Fruit fly (Drosophila melanogaster) whole organism, embryonic: Measurements from ENCODE around the gene Neto.
A peak's percentile ranks its signal among the peaks of the same experiment; 100 is the strongest.

Experiments used
- Antp ChIP-seq: fragments of 200-800 bp; sonication (Bioruptor generic); optimal IDR thresholded peaks from 3 replicates; lab custom pipeline; 2016; ENCODE audit warnings: missing biosample characterization, missing genetic modification characterization
- Blimp-1 ChIP-seq: fragments of 200-800 bp; sonication (Bioruptor generic); optimal IDR thresholded peaks from 3 replicates; lab custom pipeline; 2018; ENCODE audit warnings: missing biosample characterization, missing genetic modification characterization, mild to moderate bottlenecking, moderate library complexity, missing genetic modification reagents
- CG12071 ChIP-seq: fragments of 200-800 bp; sonication (Bioruptor generic); optimal IDR thresholded peaks from 3 replicates; lab custom pipeline; 2018; ENCODE audit warnings: missing biosample characterization, mild to moderate bottlenecking, missing genetic modification characterization
- CG12104 ChIP-seq: fragments of 200-800 bp; sonication (Bioruptor generic); optimal IDR thresholded peaks from 3 replicates; lab custom pipeline; 2016; ENCODE audit warnings: missing biosample characterization, missing genetic modification characterization
- CG12942 ChIP-seq: fragments of 200-800 bp; sonication (Bioruptor generic); optimal IDR thresholded peaks from 3 replicates; lab custom pipeline; 2016; ENCODE audit warnings: missing biosample characterization, missing genetic modification characterization
- CG13123 ChIP-seq: fragments of 200-800 bp; sonication (Bioruptor generic); optimal IDR thresholded peaks from 2 replicates; lab custom pipeline; 2016; ENCODE audit warnings: missing biosample characterization, missing genetic modification characterization
- CG14667 ChIP-seq: fragments of 200-800 bp; sonication (Bioruptor generic); IDR thresholded peaks from 2 replicates; pipeline ENCODE4 v1.3.6; 2022; ENCODE audit warnings: missing biosample characterization, missing genetic modification characterization
- CG1602 ChIP-seq: fragments of 200-800 bp; sonication (Bioruptor generic); optimal IDR thresholded peaks from 3 replicates; lab custom pipeline; 2016; ENCODE audit warnings: missing biosample characterization, missing genetic modification characterization
- CG18262 ChIP-seq: fragments of 200-800 bp; optimal IDR thresholded peaks from 3 replicates; lab custom pipeline; 2019; ENCODE audit warnings: missing biosample characterization, mild to moderate bottlenecking, missing genetic modification characterization, moderate library complexity
- CG2199 ChIP-seq: fragments of 200-800 bp; sonication (Bioruptor generic); IDR thresholded peaks from 3 replicates; pipeline ENCODE4 v1.3.6; 2022; ENCODE audit warnings: missing biosample characterization, missing genetic modification characterization
- CG30020 ChIP-seq: fragments of 200-800 bp; optimal IDR thresholded peaks from 2 replicates; lab custom pipeline; 2019; ENCODE audit warnings: missing biosample characterization, mild to moderate bottlenecking, missing genetic modification characterization, moderate library complexity
- CG42726 ChIP-seq: fragments of 200-800 bp; sonication (Bioruptor generic); IDR thresholded peaks from 2 replicates; pipeline ENCODE4 v1.3.6; 2022; ENCODE audit warnings: missing biosample characterization, missing genetic modification characterization; ENCODE audit not compliant: partially characterized antibody
- CG5180 ChIP-seq: fragments of 200-800 bp; sonication (Bioruptor generic); optimal IDR thresholded peaks from 3 replicates; lab custom pipeline; 2017; ENCODE audit warnings: missing biosample characterization, missing genetic modification characterization, mild to moderate bottlenecking, moderate library complexity, missing genetic modification reagents
- CG7357 ChIP-seq: fragments of 200-800 bp; sonication (Bioruptor generic); IDR thresholded peaks from 3 replicates; pipeline ENCODE4 v1.3.6; 2022; ENCODE audit warnings: missing biosample characterization, missing genetic modification characterization
- CG7786 ChIP-seq: fragments of 200-800 bp; sonication (Bioruptor generic); optimal IDR thresholded peaks from 2 replicates; lab custom pipeline; 2016; ENCODE audit warnings: missing biosample characterization, missing genetic modification characterization
- CrebB ChIP-seq: fragments of 200-800 bp; sonication (Bioruptor generic); optimal IDR thresholded peaks from 3 replicates; lab custom pipeline; 2018; ENCODE audit warnings: missing biosample characterization, mild to moderate bottlenecking, missing genetic modification characterization
- D ChIP-seq, 2 experiments: fragments of 200-800 bp in 1 of 2; fragments of >200 bp in 1 of 2; sonication (Bioruptor generic) in 1 of 2; optimal IDR thresholded peaks; 2 replicates in 1 of 2; 3 replicates in 1 of 2; lab custom pipeline; 2017; ENCODE audit warnings: mild to moderate bottlenecking in 1 of 2, missing biosample characterization in 1 of 2, missing genetic modification characterization in 1 of 2, missing genetic modification reagents in 1 of 2
- Dfd ChIP-seq, 2 experiments: fragments of >200 bp; optimal IDR thresholded peaks; 2 replicates each; lab custom pipeline; 2017; ENCODE audit warnings: missing biosample characterization in 2 of 2, missing genetic modification characterization in 2 of 2
- Dref ChIP-seq: fragments of 200-800 bp; sonication (Bioruptor generic); IDR thresholded peaks from 2 replicates; pipeline ENCODE4 v1.3.6; 2022; ENCODE audit warnings: missing biosample characterization, missing genetic modification characterization
- H15 ChIP-seq: fragments of 200-800 bp; sonication (Bioruptor generic); IDR thresholded peaks from 3 replicates; pipeline ENCODE4 v1.3.6; 2022; ENCODE audit warnings: missing biosample characterization, missing genetic modification characterization
- Hmr ChIP-seq: fragments of 200-800 bp; sonication (Bioruptor generic); optimal IDR thresholded peaks from 3 replicates; lab custom pipeline; 2017; ENCODE audit warnings: mild to moderate bottlenecking, missing biosample characterization, missing genetic modification reagents, missing genetic modification characterization
- Lhr ChIP-seq: fragments of 200-800 bp; sonication (Bioruptor generic); optimal IDR thresholded peaks from 3 replicates; lab custom pipeline; 2017; ENCODE audit warnings: mild to moderate bottlenecking, missing biosample characterization, missing genetic modification reagents, missing genetic modification characterization
- Sin3A ChIP-seq: fragments of >200 bp; optimal IDR thresholded peaks from 2 replicates; lab custom pipeline; 2018
- Trl ChIP-seq, 3 experiments: fragments of >200 bp in 2 of 3; fragments of 200-800 bp in 1 of 3; sonication (Bioruptor generic) in 1 of 3; optimal IDR thresholded peaks; 2 replicates in 1 of 3; 3 replicates in 2 of 3; lab custom pipeline; 2016 to 2017; ENCODE audit warnings: missing biosample characterization in 1 of 3, missing genetic modification characterization in 1 of 3
- btn ChIP-seq: fragments of 200-800 bp; sonication (Bioruptor generic); optimal IDR thresholded peaks from 2 replicates; lab custom pipeline; 2016; ENCODE audit warnings: missing biosample characterization, missing genetic modification characterization
- chm ChIP-seq: fragments of 200-800 bp; sonication (Bioruptor generic); IDR thresholded peaks from 2 replicates; pipeline ENCODE4 v1.3.6; 2022; ENCODE audit warnings: missing biosample characterization, missing genetic modification characterization
- ewg ChIP-seq: fragments of 200-800 bp; sonication (Bioruptor generic); optimal IDR thresholded peaks from 3 replicates; lab custom pipeline; 2017; ENCODE audit warnings: mild to moderate bottlenecking, missing biosample characterization, missing genetic modification reagents, missing genetic modification characterization
- eyg ChIP-seq: fragments of 200-800 bp; sonication (Bioruptor generic); optimal IDR thresholded peaks from 3 replicates; lab custom pipeline; 2016; ENCODE audit warnings: missing biosample characterization, missing genetic modification characterization
- gcm ChIP-seq: fragments of 200-800 bp; sonication (Bioruptor generic); optimal IDR thresholded peaks from 2 replicates; lab custom pipeline; 2019; ENCODE audit warnings: missing biosample characterization, mild to moderate bottlenecking, missing genetic modification characterization, moderate library complexity
- inv ChIP-seq: fragments of 200-800 bp; sonication (Bioruptor generic); IDR thresholded peaks from 2 replicates; pipeline ENCODE4 v1.3.6; 2022; ENCODE audit warnings: missing biosample characterization, missing genetic modification characterization; ENCODE audit not compliant: partially characterized antibody
- lab ChIP-seq: fragments of 200-800 bp; sonication (Bioruptor generic); optimal IDR thresholded peaks from 3 replicates; lab custom pipeline; 2017; ENCODE audit warnings: missing biosample characterization, missing genetic modification characterization, mild to moderate bottlenecking, moderate library complexity, missing genetic modification reagents
- lbe ChIP-seq: fragments of 200-800 bp; sonication (Bioruptor generic); optimal IDR thresholded peaks from 2 replicates; lab custom pipeline; 2016; ENCODE audit warnings: missing biosample characterization, mild to moderate bottlenecking, missing genetic modification characterization
- nmo ChIP-seq: fragments of 200-800 bp; sonication (Bioruptor generic); optimal IDR thresholded peaks from 2 replicates; lab custom pipeline; 2018; ENCODE audit warnings: missing biosample characterization, mild to moderate bottlenecking, missing genetic modification characterization, moderate library complexity
- p53 ChIP-seq: fragments of 200-800 bp; sonication (Bioruptor generic); optimal IDR thresholded peaks from 2 replicates; lab custom pipeline; 2016; ENCODE audit warnings: missing biosample characterization, missing genetic modification characterization
- pfk ChIP-seq: fragments of 200-800 bp; sonication (Bioruptor generic); optimal IDR thresholded peaks from 2 replicates; lab custom pipeline; 2018; ENCODE audit warnings: missing biosample characterization, mild to moderate bottlenecking, missing genetic modification characterization, moderate library complexity
- prd ChIP-seq, 3 experiments: fragments of >200 bp in 2 of 3; fragments of 200-800 bp in 1 of 3; sonication (Bioruptor generic) in 1 of 3; optimal IDR thresholded peaks in 2 of 3; IDR thresholded peaks in 1 of 3; 2 replicates in 2 of 3; 3 replicates in 1 of 3; pipeline versions ENCODE4 v1.3.6 to Lab custom; 2017 to 2022; ENCODE audit warnings: missing biosample characterization in 1 of 3, missing genetic modification characterization in 1 of 3
- rib ChIP-seq: fragments of 200-800 bp; sonication (Bioruptor generic); IDR thresholded peaks from 2 replicates; pipeline ENCODE4 v1.3.6; 2022; ENCODE audit warnings: missing biosample characterization, missing genetic modification characterization
- sens ChIP-seq: fragments of 200-800 bp; sonication (Bioruptor generic); peaks from one replicate; lab custom pipeline; 2016; ENCODE audit warnings: missing biosample characterization, missing genetic modification characterization
- tin ChIP-seq: fragments of 200-800 bp; sonication (Bioruptor generic); optimal IDR thresholded peaks from 3 replicates; lab custom pipeline; 2016; ENCODE audit warnings: missing biosample characterization, missing genetic modification characterization
- tio ChIP-seq: fragments of 200-800 bp; sonication (Bioruptor generic); optimal IDR thresholded peaks from 2 replicates; lab custom pipeline; 2017; ENCODE audit warnings: missing biosample characterization, missing genetic modification characterization, inconsistent platforms
- tll ChIP-seq, 2 experiments: fragments of 200-800 bp in 1 of 2; fragments of >200 bp in 1 of 2; sonication (Bioruptor generic) in 1 of 2; optimal IDR thresholded peaks; 2 replicates each; lab custom pipeline; 2017 to 2019; ENCODE audit warnings: missing biosample characterization in 2 of 2, missing genetic modification characterization in 2 of 2, mild to moderate bottlenecking in 1 of 2, moderate library complexity in 1 of 2
- tna ChIP-seq: fragments of 200-800 bp; sonication (Bioruptor generic); IDR thresholded peaks from 2 replicates; pipeline ENCODE4 v1.3.6; 2022; ENCODE audit warnings: missing biosample characterization, missing genetic modification characterization; ENCODE audit not compliant: partially characterized antibody
- trem ChIP-seq: fragments of 200-800 bp; optimal IDR thresholded peaks from 3 replicates; lab custom pipeline; 2019; ENCODE audit warnings: missing biosample characterization, mild to moderate bottlenecking, missing genetic modification characterization, moderate library complexity
- trh ChIP-seq: fragments of 200-800 bp; sonication (Bioruptor generic); optimal IDR thresholded peaks from 2 replicates; lab custom pipeline; 2016; ENCODE audit warnings: missing biosample characterization, missing genetic modification characterization
- twi ChIP-seq: fragments of 200-800 bp; optimal IDR thresholded peaks from 2 replicates; lab custom pipeline; 2019; ENCODE audit warnings: missing biosample characterization, mild to moderate bottlenecking, missing genetic modification characterization, moderate library complexity
- z ChIP-seq: fragments of 200-800 bp; sonication (Bioruptor generic); IDR thresholded peaks from 3 replicates; pipeline ENCODE4 v1.3.6; 2022; ENCODE audit warnings: missing biosample characterization, missing genetic modification characterization
- zf30C ChIP-seq: fragments of 200-800 bp; sonication (Bioruptor generic); optimal IDR thresholded peaks from 3 replicates; lab custom pipeline; 2018; ENCODE audit warnings: missing biosample characterization, mild to moderate bottlenecking, missing genetic modification characterization
- zfh1 ChIP-seq: fragments of 200-800 bp; sonication (Bioruptor generic); IDR thresholded peaks from 3 replicates; pipeline ENCODE4 v1.3.6; 2022; ENCODE audit warnings: missing biosample characterization, missing genetic modification characterization

Gene Neto

dm6 chrX:13396378-13397099 lies 49.2 kb upstream of the Neto start, which contains the start of gene Bcat (continued):
- TF ChIP-seq CG12942 (peak; percentile 54), z (GFP tag; lab: Robert Waterston, UW) (no peak), tll (GFP tag; optimal IDR thresholded peaks at IDR 0.05; lab: Kevin White, UChicago) (no peak), CG18262 (tag; lab: Kevin White, UChicago) (peak; percentile 74), nmo (GFP tag; lab: Kevin White, UChicago) (peak; percentile 84), CG13123 (GFP tag; lab: Kevin White, UChicago) (no peak), Hmr (GFP tag; lab: Kevin White, UChicago) (peak; percentile 83), rib (GFP tag; lab: Robert Waterston, UW) (no peak), CG14667 (GFP tag; lab: Robert Waterston, UW) (no peak), chm (no peak), lab (peak; percentile 62), prd (optimal IDR thresholded peaks at IDR 0.05; lab: Kevin White, UChicago) (no peak), prd (GFP tag; IDR thresholded peaks at IDR 0.05; lab: Robert Waterston, UW) (peak; percentile 59; the same call in 1 of the 3 replicates), tin (GFP tag; lab: Kevin White, UChicago) (peak; percentile 52), Antp (GFP tag; lab: Kevin White, UChicago) (no peak), Sin3A (no peak), ewg (peak; percentile 57), tna (GFP tag; lab: Robert Waterston, UW) (no peak), p53 (GFP tag; lab: Kevin White, UChicago) (no peak), CG1602 (GFP tag; lab: Kevin White, UChicago) (peak; percentile 53), Dref (no peak), CrebB (tag; lab: Kevin White, UChicago) (no peak), gcm (GFP tag; lab: Kevin White, UChicago) (peak; percentile 28), sens (GFP tag; lab: Kevin White, UChicago) (peak; percentile 84), zf30C (GFP tag; lab: Kevin White, UChicago) (peak; percentile 72), Blimp-1 (peak; percentile 40), H15 (GFP tag; lab: Robert Waterston, UW) (no peak; the same call in 2 of the 3 replicates), CG12071 (peak; percentile 9), lbe (GFP tag; lab: Kevin White, UChicago) (peak; percentile 18), CG5180 (GFP tag; lab: Kevin White, UChicago) (peak; percentile 44), CG7786 (GFP tag; lab: Kevin White, UChicago) (peak; percentile 19), eyg (GFP tag; lab: Kevin White, UChicago) (no peak), Trl (optimal IDR thresholded peaks at IDR 0.05; lab: Kevin White, UChicago) (peak; percentile 54 to 61), Trl (GFP tag; optimal IDR thresholded peaks at IDR 0.05; lab: Kevin White, UChicago) (no peak), trh (GFP tag; lab: Kevin White, UChicago) (no peak), pfk (GFP tag; lab: Kevin White, UChicago) (no peak), btn (GFP tag; lab: Kevin White, UChicago) (no peak), CG30020 (tag; lab: Kevin White, UChicago) (no peak), tio (peak; percentile 62), Dfd (GFP tag; optimal IDR thresholded peaks at IDR 0.05; lab: Kevin White, UChicago) (no peak), inv (GFP tag; lab: Robert Waterston, UW) (no peak), CG12104 (GFP tag; lab: Kevin White, UChicago) (peak; percentile 73), CG7357 (GFP tag; lab: Robert Waterston, UW) (no peak), D (optimal IDR thresholded peaks at IDR 0.05; lab: Kevin White, UChicago) (no peak), D (GFP tag; optimal IDR thresholded peaks at IDR 0.05; lab: Kevin White, UChicago) (peak; percentile 40), trem (tag; lab: Kevin White, UChicago) (peak; percentile 7), zfh1 (GFP tag; lab: Robert Waterston, UW) (peak; percentile 4; the same call in 1 of the 3 replicates), twi (tag; lab: Kevin White, UChicago) (no peak), CG2199 (GFP tag; lab: Robert Waterston, UW) (no peak), Lhr (no peak), CG42726 (GFP tag; lab: Robert Waterston, UW) (no peak)
